Worm (Caenorhabditis elegans) whole organism, L4 larva: ENCODE data around the gene twk-8.

ENCODE experiments used
- D1046.2 ChIP-seq: fragments of 200-800 bp; sonication (Bioruptor generic); IDR thresholded peaks from 2 replicates; pipeline ENCODE4 v1.3.6; 2022; ENCODE audit warnings: missing genetic modification characterization, missing compliant biosample characterization
- F10B5.3 ChIP-seq: sonication (generic microtip); optimal IDR thresholded peaks from 2 replicates; lab custom pipeline; 2016; ENCODE audit warnings: mild to moderate bottlenecking, missing genetic modification characterization, missing compliant biosample characterization
- F26F4.8 ChIP-seq: fragments of 200-800 bp; sonication (Bioruptor generic); conservative IDR thresholded peaks from 2 replicates; pipeline ENCODE4 v1.3.6; 2022; ENCODE audit warnings: missing genetic modification characterization, missing compliant biosample characterization
- T20F7.1 ChIP-seq: fragments of 200-800 bp; sonication (Bioruptor generic); optimal IDR thresholded peaks from 2 replicates; lab custom pipeline; 2018; ENCODE audit warnings: mild to moderate bottlenecking, missing genetic modification characterization, missing compliant biosample characterization
- Y75B8A.6 ChIP-seq: fragments of 200-800 bp; sonication (Bioruptor generic); IDR thresholded peaks from 2 replicates; pipeline ENCODE4 v1.3.6; 2022; ENCODE audit warnings: missing genetic modification reagents, missing genetic modification characterization, missing compliant biosample characterization
- ZK337.2 ChIP-seq: fragments of 200-800 bp; sonication (Bioruptor generic); IDR thresholded peaks from 2 replicates; pipeline ENCODE4 v1.3.6; 2022; ENCODE audit warnings: missing genetic modification reagents, missing genetic modification characterization, missing compliant biosample characterization
- aly-2 ChIP-seq: sonication (generic microtip); optimal IDR thresholded peaks from 2 replicates; lab custom pipeline; 2018; ENCODE audit warnings: missing biosample characterization, missing genetic modification characterization
- attf-4 ChIP-seq: sonication (generic microtip); optimal IDR thresholded peaks from 3 replicates; lab custom pipeline; 2017; ENCODE audit warnings: missing biosample characterization, missing genetic modification characterization
- ceh-28 ChIP-seq: fragments of 150-350 bp; optimal IDR thresholded peaks from 2 replicates; lab custom pipeline; 2014; ENCODE audit warnings: missing biosample characterization, missing genetic modification reagents, missing genetic modification characterization
- ceh-82 ChIP-seq: sonication (generic microtip); optimal IDR thresholded peaks from 2 replicates; lab custom pipeline; 2017; ENCODE audit warnings: missing biosample characterization, missing genetic modification characterization
- ces-1 ChIP-seq: fragments of 150-350 bp; sonication (generic microtip); optimal IDR thresholded peaks from 4 replicates; lab custom pipeline; 2014; ENCODE audit warnings: missing biosample characterization, missing genetic modification reagents, missing genetic modification characterization
- daf-12 ChIP-seq: fragments of 150-350 bp; optimal IDR thresholded peaks from 2 replicates; lab custom pipeline; 2014; ENCODE audit warnings: missing biosample characterization, missing genetic modification reagents, missing genetic modification characterization
- daf-16 ChIP-seq, 3 experiments: sonication (generic microtip); optimal IDR thresholded peaks; 2 replicates each; lab custom pipeline; 2016 to 2017; ENCODE audit warnings: missing genetic modification characterization in 3 of 3, missing genetic modification reagents in 3 of 3, mild to moderate bottlenecking in 2 of 3, missing compliant biosample characterization in 2 of 3, missing biosample characterization in 1 of 3, moderate library complexity in 1 of 3
- daf-19 ChIP-seq: fragments of 200-800 bp; sonication (Bioruptor generic); conservative IDR thresholded peaks from 2 replicates; pipeline ENCODE4 v1.3.6; 2022; ENCODE audit warnings: missing genetic modification characterization, missing compliant biosample characterization
- dmd-8 ChIP-seq: fragments of 200-800 bp; sonication (Bioruptor generic); IDR thresholded peaks from 2 replicates; pipeline ENCODE4 v1.3.6; 2022; ENCODE audit warnings: missing genetic modification characterization, missing compliant biosample characterization
- dmd-9 ChIP-seq: fragments of 200-800 bp; sonication (Bioruptor generic); IDR thresholded peaks from 2 replicates; pipeline ENCODE4 v1.3.6; 2022; ENCODE audit warnings: missing genetic modification reagents, missing genetic modification characterization, missing compliant biosample characterization
- dpl-1 ChIP-seq: fragments of 150-350 bp; optimal IDR thresholded peaks from 2 replicates; lab custom pipeline; 2014; ENCODE audit warnings: missing biosample characterization, missing genetic modification reagents, missing genetic modification characterization
- dve-1 ChIP-seq: sonication (generic microtip); optimal IDR thresholded peaks from 2 replicates; lab custom pipeline; 2017; ENCODE audit warnings: antibody characterized with exemption, mild to moderate bottlenecking, missing genetic modification characterization, missing compliant biosample characterization; ENCODE audit not compliant: insufficient read depth
- fkh-10 ChIP-seq: fragments of 150-350 bp; optimal IDR thresholded peaks from 2 replicates; lab custom pipeline; 2014; ENCODE audit warnings: missing biosample characterization, missing genetic modification reagents, missing genetic modification characterization
- gei-8 ChIP-seq: fragments of 200-800 bp; sonication (Bioruptor generic); optimal IDR thresholded peaks from 2 replicates; lab custom pipeline; 2018; ENCODE audit warnings: mild to moderate bottlenecking, missing genetic modification characterization, missing compliant biosample characterization
- hlh-11 ChIP-seq: fragments of 200-800 bp; sonication (Bioruptor generic); optimal IDR thresholded peaks from 2 replicates; lab custom pipeline; 2018; ENCODE audit warnings: mild to moderate bottlenecking, missing genetic modification characterization, missing compliant biosample characterization
- hlh-30 ChIP-seq: sonication (generic microtip); optimal IDR thresholded peaks from 2 replicates; lab custom pipeline; 2017; ENCODE audit warnings: antibody characterized with exemption, mild to moderate bottlenecking, missing genetic modification characterization, missing compliant biosample characterization; ENCODE audit not compliant: insufficient read depth
- hmg-1.1 ChIP-seq: fragments of 200-800 bp; sonication (Bioruptor generic); IDR thresholded peaks from 2 replicates; pipeline ENCODE4 v1.3.6; 2022; ENCODE audit warnings: missing genetic modification reagents, missing genetic modification characterization, missing compliant biosample characterization
- lin-1 ChIP-seq: fragments of 200-800 bp; sonication (Bioruptor generic); IDR thresholded peaks from 2 replicates; pipeline ENCODE4 v1.3.6; 2022; ENCODE audit warnings: missing genetic modification reagents, missing genetic modification characterization, missing compliant biosample characterization
- lin-13 ChIP-seq: fragments of 150-350 bp; optimal IDR thresholded peaks from 2 replicates; lab custom pipeline; 2014; ENCODE audit warnings: missing biosample characterization, missing genetic modification reagents, missing genetic modification characterization
- lin-29 ChIP-seq: fragments of 200-800 bp; sonication (Bioruptor generic); IDR thresholded peaks from 2 replicates; pipeline ENCODE4 v1.3.6; 2022; ENCODE audit warnings: missing genetic modification reagents, missing genetic modification characterization, missing compliant biosample characterization
- lin-39 ChIP-seq: fragments of 150-350 bp; optimal IDR thresholded peaks from 2 replicates; lab custom pipeline; 2014; ENCODE audit warnings: missing biosample characterization, missing genetic modification reagents, missing genetic modification characterization
- lsy-2 ChIP-seq, 2 experiments: fragments of 150-350 bp in 1 of 2; sonication (generic microtip) in 1 of 2; optimal IDR thresholded peaks; 2 replicates each; lab custom pipeline; 2014 to 2017; ENCODE audit warnings: missing biosample characterization in 2 of 2, missing genetic modification characterization in 2 of 2
- madf-9 ChIP-seq: fragments of 200-800 bp; sonication (Bioruptor generic); conservative IDR thresholded peaks from 2 replicates; pipeline ENCODE4 v1.3.6; 2022; ENCODE audit warnings: missing genetic modification reagents, missing genetic modification characterization, missing compliant biosample characterization
- mdl-1 ChIP-seq, 2 experiments: fragments of 150-350 bp in 1 of 2; sonication (generic microtip) in 1 of 2; optimal IDR thresholded peaks; 2 replicates each; lab custom pipeline; 2014 to 2017; ENCODE audit warnings: missing biosample characterization in 2 of 2, missing genetic modification characterization in 2 of 2
- mep-1 ChIP-seq: fragments of 150-350 bp; sonication (generic microtip); optimal IDR thresholded peaks from 3 replicates; lab custom pipeline; 2014; ENCODE audit warnings: missing biosample characterization, missing genetic modification characterization
- mes-2 ChIP-seq: sonication (generic microtip); optimal IDR thresholded peaks from 2 replicates; lab custom pipeline; 2016; ENCODE audit warnings: missing genotype, mild to moderate bottlenecking, missing genetic modification characterization, missing compliant biosample characterization; ENCODE audit not compliant: poor library complexity, severe bottlenecking
- mxl-3 ChIP-seq: fragments of 200-800 bp; sonication (Bioruptor generic); optimal IDR thresholded peaks from 2 replicates; lab custom pipeline; 2018; ENCODE audit warnings: mild to moderate bottlenecking, missing genetic modification characterization, missing compliant biosample characterization
- nhr-10 ChIP-seq: fragments of 150-350 bp; optimal IDR thresholded peaks from 2 replicates; lab custom pipeline; 2014; ENCODE audit warnings: missing biosample characterization, missing genetic modification characterization
- nhr-11 ChIP-seq: fragments of 150-350 bp; optimal IDR thresholded peaks from 2 replicates; lab custom pipeline; 2014; ENCODE audit warnings: missing biosample characterization, missing genetic modification characterization
- nhr-28 ChIP-seq: fragments of 150-350 bp; optimal IDR thresholded peaks from 2 replicates; lab custom pipeline; 2014; ENCODE audit warnings: missing biosample characterization, missing genetic modification characterization
- nhr-6 ChIP-seq: fragments of 150-350 bp; optimal IDR thresholded peaks from 2 replicates; lab custom pipeline; 2014; ENCODE audit warnings: missing biosample characterization, missing genetic modification characterization
- nhr-76 ChIP-seq: fragments of 150-350 bp; optimal IDR thresholded peaks from 2 replicates; lab custom pipeline; 2014; ENCODE audit warnings: missing biosample characterization, missing genetic modification characterization
- pha-4 ChIP-seq, 2 experiments: fragments of 150-350 bp in 1 of 2; fragments of 200-800 bp in 1 of 2; sonication (Bioruptor generic) in 1 of 2; IDR thresholded peaks in 1 of 2; optimal IDR thresholded peaks in 1 of 2; 2 replicates each; pipeline versions ENCODE4 v1.3.6 to Lab custom; 2014 to 2022; ENCODE audit warnings: missing genetic modification characterization in 2 of 2, missing genetic modification reagents in 2 of 2, missing biosample characterization in 1 of 2, missing compliant biosample characterization in 1 of 2
- php-3 ChIP-seq: fragments of 200-800 bp; sonication (Bioruptor generic); IDR thresholded peaks from 2 replicates; pipeline ENCODE4 v1.3.6; 2022; ENCODE audit warnings: missing genetic modification reagents, missing genetic modification characterization, missing compliant biosample characterization
- pqm-1 ChIP-seq: sonication (generic microtip); optimal IDR thresholded peaks from 2 replicates; lab custom pipeline; 2017; ENCODE audit warnings: missing biosample characterization, missing genetic modification characterization
- rbr-2 ChIP-seq: sonication (generic microtip); optimal IDR thresholded peaks from 2 replicates; lab custom pipeline; 2016; ENCODE audit warnings: missing genotype, missing genetic modification characterization, missing compliant biosample characterization
- saeg-2 ChIP-seq: fragments of 200-800 bp; sonication (Bioruptor generic); IDR thresholded peaks from 2 replicates; pipeline ENCODE4 v1.3.6; 2022; ENCODE audit warnings: missing genetic modification reagents, missing genetic modification characterization, missing compliant biosample characterization
- snpc-1.2 ChIP-seq: fragments of 200-800 bp; sonication (Bioruptor generic); IDR thresholded peaks from 2 replicates; pipeline ENCODE4 v1.3.6; 2022; ENCODE audit warnings: missing genetic modification reagents, missing genetic modification characterization, missing compliant biosample characterization
- snpc-4 ChIP-seq: fragments of 150-350 bp; optimal IDR thresholded peaks from 2 replicates; lab custom pipeline; 2014; ENCODE audit warnings: missing biosample characterization, missing genetic modification characterization
- spr-1 ChIP-seq: sonication (generic microtip); optimal IDR thresholded peaks from 2 replicates; lab custom pipeline; 2016; ENCODE audit warnings: mild to moderate bottlenecking, missing genetic modification characterization, missing compliant biosample characterization
- tag-97 ChIP-seq: fragments of 200-800 bp; sonication (Bioruptor generic); IDR thresholded peaks from 2 replicates; pipeline ENCODE4 v1.3.6; 2022; ENCODE audit warnings: missing genetic modification characterization, missing compliant biosample characterization
- tra-1 ChIP-seq: fragments of 200-800 bp; sonication (Bioruptor generic); IDR thresholded peaks from 2 replicates; pipeline ENCODE4 v1.3.6; 2022; ENCODE audit warnings: missing genetic modification reagents, missing genetic modification characterization, missing compliant biosample characterization
- unc-62 ChIP-seq, 3 experiments: fragments of 150-350 bp in 1 of 3; sonication (generic microtip); optimal IDR thresholded peaks in 2 of 3; peaks in 1 of 3; 1 replicate in 1 of 3; 2 replicates in 2 of 3; lab custom pipeline; 2014 to 2017; ENCODE audit warnings: missing biosample characterization in 3 of 3, missing genetic modification characterization in 3 of 3, missing genetic modification reagents in 3 of 3, missing genotype in 1 of 3
- zag-1 ChIP-seq: fragments of 150-350 bp; optimal IDR thresholded peaks from 2 replicates; lab custom pipeline; 2014; ENCODE audit warnings: missing biosample characterization, missing genetic modification characterization
- zfp-2 ChIP-seq: sonication (generic microtip); optimal IDR thresholded peaks from 2 replicates; lab custom pipeline; 2016; ENCODE audit warnings: mild to moderate bottlenecking, missing genetic modification characterization, missing compliant biosample characterization
- zip-11 ChIP-seq: fragments of 200-800 bp; sonication (Bioruptor generic); IDR thresholded peaks from 2 replicates; pipeline ENCODE4 v1.3.6; 2022; ENCODE audit warnings: missing genetic modification characterization, missing compliant biosample characterization

The twk-8 gene

DNA sequence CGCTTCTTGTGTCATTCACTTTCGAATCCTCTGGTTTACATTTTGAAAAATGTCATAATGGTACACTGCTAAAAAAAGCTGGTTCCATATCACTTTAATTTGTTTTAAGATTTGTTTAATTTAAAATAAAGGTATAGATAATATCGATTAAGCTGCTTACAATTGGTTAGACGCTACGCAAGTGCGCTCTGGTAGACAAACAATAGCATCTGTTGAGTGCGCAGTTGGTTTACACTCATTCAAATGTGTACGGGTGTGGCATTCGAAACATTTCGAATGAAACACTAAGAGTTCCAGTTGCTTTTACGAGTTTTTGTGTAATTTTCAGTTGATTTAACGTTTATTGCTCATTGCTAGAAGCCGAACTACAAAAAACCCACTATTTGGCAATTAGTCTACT lies 25.3 kb downstream of the twk-8 start (continued):
- peak; percentile 60 for TF ChIP-seq mep-1 (tag; lab: Kevin White, UChicago)
- TF ChIP-seq snpc-1.2, result no peak
- no peak for TF ChIP-seq F10B5.3 (tag; lab: Kevin White, UChicago)
- no peak for TF ChIP-seq snpc-4 (tag; lab: Kevin White, UChicago)
- TF ChIP-seq dve-1, result peak; percentile 30
- no peak for TF ChIP-seq zfp-2 (tag; lab: Kevin White, UChicago)
- no peak for TF ChIP-seq daf-16 (GFP tag; optimal IDR thresholded peaks at IDR 0.05; lab: Kevin White, UChicago)
- peak; percentile 34 for TF ChIP-seq daf-16 (tag; optimal IDR thresholded peaks at IDR 0.05; lab: Kevin White, UChicago)
- TF ChIP-seq hmg-1.1 (GFP tag; lab: Robert Waterston, UW), result no peak
- no peak for TF ChIP-seq lin-39 (tag; lab: Kevin White, UChicago)
- no peak for TF ChIP-seq tag-97 (GFP tag; lab: Robert Waterston, UW)
- TF ChIP-seq rbr-2 (tag; lab: Kevin White, UChicago), result peak; percentile 35
- TF ChIP-seq dmd-8 (GFP tag; lab: Robert Waterston, UW), result no peak
- TF ChIP-seq unc-62 (GFP tag; optimal IDR thresholded peaks at IDR 0.05 in 1 of 2; lab: Kevin White, UChicago), result no peak
- no peak for TF ChIP-seq unc-62 (tag; optimal IDR thresholded peaks at IDR 0.05; lab: Kevin White, UChicago)
- no peak for TF ChIP-seq nhr-76
- no peak for TF ChIP-seq zip-11
- TF ChIP-seq dpl-1 (GFP tag; lab: Kevin White, UChicago), result peak; percentile 42
- no peak for TF ChIP-seq D1046.2 (GFP tag; lab: Robert Waterston, UW)
- no peak for TF ChIP-seq madf-9 (GFP tag; lab: Robert Waterston, UW)
- no peak for TF ChIP-seq zag-1
- no peak for TF ChIP-seq ZK337.2 (GFP tag; lab: Robert Waterston, UW)
- TF ChIP-seq attf-4 (tag; lab: Kevin White, UChicago), result no peak
- TF ChIP-seq nhr-28 (tag; lab: Kevin White, UChicago), result peak; percentile 30
- TF ChIP-seq Y75B8A.6, result no peak
- TF ChIP-seq pqm-1 (tag; lab: Kevin White, UChicago), result peak; percentile 22
- TF ChIP-seq tra-1 (GFP tag; lab: Robert Waterston, UW), result no peak
- no peak for TF ChIP-seq gei-8
- no peak for TF ChIP-seq F26F4.8 (GFP tag; lab: Robert Waterston, UW)
- no peak for TF ChIP-seq mdl-1 (tag; optimal IDR thresholded peaks at IDR 0.05; lab: Kevin White, UChicago)
- TF ChIP-seq lin-13 (GFP tag; lab: Kevin White, UChicago), result no peak
- peak; percentile 62 for TF ChIP-seq nhr-6 (tag; lab: Kevin White, UChicago)
- TF ChIP-seq daf-19 (GFP tag; lab: Robert Waterston, UW), result no peak
- TF ChIP-seq hlh-11 (tag; lab: Kevin White, UChicago), result no peak
- TF ChIP-seq mes-2 (tag; lab: Kevin White, UChicago), result no peak
- no peak for TF ChIP-seq fkh-10
- no peak for TF ChIP-seq lin-29 (GFP tag; lab: Robert Waterston, UW)
- TF ChIP-seq hlh-30, result peak; percentile 26
- TF ChIP-seq php-3 (GFP tag; lab: Robert Waterston, UW), result no peak
- no peak for TF ChIP-seq lin-1 (GFP tag; lab: Robert Waterston, UW)
- TF ChIP-seq lsy-2 (tag; optimal IDR thresholded peaks at IDR 0.05; lab: Kevin White, UChicago), result peak in 1 of 2 experiments; percentile 67
- TF ChIP-seq T20F7.1 (GFP tag; lab: Kevin White, UChicago), result peak; percentile 33

DNA sequence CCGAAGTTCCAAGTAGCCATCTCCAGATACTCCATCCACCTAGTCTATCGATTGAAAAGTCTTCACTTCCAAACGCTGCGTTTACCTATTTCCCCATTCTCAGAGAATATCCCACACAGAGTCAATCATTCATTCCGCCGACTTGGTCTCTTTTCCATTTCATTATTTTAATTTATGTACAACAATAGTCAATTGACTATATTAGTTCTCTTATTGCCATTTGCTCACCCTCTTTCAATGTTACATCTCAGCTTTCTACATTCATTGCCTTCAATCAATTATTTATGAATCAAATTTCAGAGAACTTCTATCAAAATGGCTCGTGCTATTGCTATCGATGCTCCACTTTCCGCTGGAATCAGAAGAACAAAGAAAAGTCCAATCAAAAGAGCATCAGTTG lies 26.5 kb downstream of the twk-8 start, which contains the start of gene aly-1:
TSS of gene aly-1 (plus strand) at position 301 of the 400 bp plus-strand sequence.
- TF ChIP-seq saeg-2, result no peak
- TF ChIP-seq gei-8, result no peak
- TF ChIP-seq spr-1 (tag; lab: Kevin White, UChicago), result no peak
- no peak for TF ChIP-seq pqm-1 (tag; lab: Kevin White, UChicago)
- TF ChIP-seq nhr-11 (tag; lab: Kevin White, UChicago), result no peak
- TF ChIP-seq pha-4 (GFP tag; IDR thresholded peaks at IDR 0.05; lab: Robert Waterston, UW), result no peak
- TF ChIP-seq pha-4 (tag; optimal IDR thresholded peaks at IDR 0.05; lab: Kevin White, UChicago), result no peak
- no peak for TF ChIP-seq ces-1
- no peak for TF ChIP-seq ceh-82 (tag; lab: Kevin White, UChicago)
- TF ChIP-seq aly-2 (tag; lab: Kevin White, UChicago), result no peak
- no peak for TF ChIP-seq mxl-3 (GFP tag; lab: Kevin White, UChicago)
- TF ChIP-seq ceh-28 (tag; lab: Kevin White, UChicago), result no peak
- TF ChIP-seq daf-12 (tag; lab: Kevin White, UChicago), result no peak
- TF ChIP-seq dmd-9 (GFP tag; lab: Robert Waterston, UW), result no peak
- no peak for TF ChIP-seq nhr-10 (tag; lab: Kevin White, UChicago)
